Worm (Caenorhabditis elegans): Measurements from ENCODE around the gene Y57G11C.30.

The Y57G11C.30 gene

ce11 chrIV:14959375-14959774, 20.7 kb downstream of the Y57G11C.30 start (continued):
- peak; percentile 68 for TF ChIP-seq F33H1.4 (GFP tag; IDR thresholded peaks at IDR 0.05)
- TF ChIP-seq lsl-1 (GFP tag; optimal IDR thresholded peaks at IDR 0.05), result peak; percentile 43
- TF ChIP-seq ztf-28 (GFP tag; IDR thresholded peaks at IDR 0.05), result no peak
- no peak for TF ChIP-seq nhr-90 (tag; optimal IDR thresholded peaks at IDR 0.05)
- no peak for TF ChIP-seq ZK185.1 (tag; optimal IDR thresholded peaks at IDR 0.05; ENCODE audit: poor library complexity, severe bottlenecking)
- no peak for TF ChIP-seq pha-4 (tag; optimal IDR thresholded peaks at IDR 0.05)
- peak; percentile 88 for TF ChIP-seq dpl-1 (GFP tag; optimal IDR thresholded peaks at IDR 0.05)
- no peak for TF ChIP-seq attf-5 (GFP tag; optimal IDR thresholded peaks at IDR 0.05)
- no peak for TF ChIP-seq Y95B8A.8 (GFP tag; IDR thresholded peaks at IDR 0.05)
- peak; percentile 11 for TF ChIP-seq unc-130 (GFP tag; optimal IDR thresholded peaks at IDR 0.05)
- no peak; the same call in 1 of the 2 replicates for TF ChIP-seq pbrm-1 (GFP tag; IDR thresholded peaks at IDR 0.05)
- no peak for TF ChIP-seq nfya-1 (tag; optimal IDR thresholded peaks at IDR 0.05; ENCODE audit: borderline replicate concordance, insufficient read depth)
- TF ChIP-seq akir-1 (GFP tag; optimal IDR thresholded peaks at IDR 0.05), result no peak
- TF ChIP-seq hsf-1 (GFP tag; IDR thresholded peaks at IDR 0.05), result 0 out of 2 replicates have a peak, but pooled peaks have one; percentile 6
- TF ChIP-seq attf-6 (GFP tag; IDR thresholded peaks at IDR 0.05), result peak; percentile 98
- peak; percentile 74 for TF ChIP-seq tbp1 (GFP tag; optimal IDR thresholded peaks at IDR 0.05)
- TF ChIP-seq aptf-2 (GFP tag; conservative IDR thresholded peaks at IDR 0.05), result no peak
- no peak for TF ChIP-seq lir-1 (GFP tag; conservative IDR thresholded peaks at IDR 0.05)
- TF ChIP-seq ceh-79 (tag; optimal IDR thresholded peaks at IDR 0.05), result no peak
- TF ChIP-seq ztf-26 (tag; optimal IDR thresholded peaks at IDR 0.05), result no peak
- TF ChIP-seq tlf-1 (GFP tag; optimal IDR thresholded peaks at IDR 0.05), result peak; percentile 11

ce11 chrIV:14960061-14960460, 21.4 kb downstream of the Y57G11C.30 start:
- TF ChIP-seq T26A5.8 (tag; optimal IDR thresholded peaks at IDR 0.05) (no peak), cebp-2 (GFP tag; IDR thresholded peaks at IDR 0.05) (no peak), madf-10 (tag; optimal IDR thresholded peaks at IDR 0.05) (no peak), athp-1 (tag; optimal IDR thresholded peaks at IDR 0.05) (no peak), xnd-1 (tag; optimal IDR thresholded peaks at IDR 0.05) (no peak), akir-1 (GFP tag; optimal IDR thresholded peaks at IDR 0.05) (no peak), ztf-18 (tag; optimal IDR thresholded peaks at IDR 0.05) (no peak), nhr-179 (tag; optimal IDR thresholded peaks at IDR 0.05) (no peak), B0336.3 (GFP tag; IDR thresholded peaks at IDR 0.05) (no peak), ceh-91 (GFP tag; IDR thresholded peaks at IDR 0.05) (no peak), Y53G8AR.9 (GFP tag; conservative IDR thresholded peaks at IDR 0.05) (no peak), C06A6.2 (GFP tag; conservative IDR thresholded peaks at IDR 0.05) (no peak), hrde-1 (tag; optimal IDR thresholded peaks at IDR 0.05; ENCODE audit: borderline replicate concordance) (no peak), nfya-2 (GFP tag; IDR thresholded peaks at IDR 0.05) (no peak), attf-3 (GFP tag; conservative IDR thresholded peaks at IDR 0.05) (no peak), ets-4 (GFP tag; optimal IDR thresholded peaks at IDR 0.05) (no peak), B0261.1 (tag; optimal IDR thresholded peaks at IDR 0.05) (no peak)

ce11 chrIV:14978204-14978603, 39.5 kb downstream of the Y57G11C.30 start:
- no peak for TF ChIP-seq F52B5.7 (tag; optimal IDR thresholded peaks at IDR 0.05)
- TF ChIP-seq Y53G8AR.9 (GFP tag; conservative IDR thresholded peaks at IDR 0.05), result no peak
- no peak for TF ChIP-seq lag-1 (GFP tag; IDR thresholded peaks at IDR 0.05)
- no peak for TF ChIP-seq sea-2 (GFP tag; IDR thresholded peaks at IDR 0.05)
- TF ChIP-seq ceh-100 (GFP tag; IDR thresholded peaks at IDR 0.05), result no peak
- TF ChIP-seq madf-3 (GFP tag; IDR thresholded peaks at IDR 0.05), result no peak
- TF ChIP-seq dpl-1 (GFP tag; optimal IDR thresholded peaks at IDR 0.05), result no peak
- no peak for TF ChIP-seq athp-1 (tag; optimal IDR thresholded peaks at IDR 0.05)
- TF ChIP-seq die-1 (tag; optimal IDR thresholded peaks at IDR 0.05), result no peak
- no peak for TF ChIP-seq madf-10 (tag; optimal IDR thresholded peaks at IDR 0.05)
- no peak for TF ChIP-seq mes-4 (tag; optimal IDR thresholded peaks at IDR 0.05)
- no peak for TF ChIP-seq hsf-1 (GFP tag; IDR thresholded peaks at IDR 0.05)
- no peak for TF ChIP-seq ets-4 (GFP tag; optimal IDR thresholded peaks at IDR 0.05)
- no peak for TF ChIP-seq F10E7.11 (tag; optimal IDR thresholded peaks at IDR 0.05)
- no peak for TF ChIP-seq snpc-1.3 (tag; optimal IDR thresholded peaks at IDR 0.05; ENCODE audit: insufficient read depth)
- TF ChIP-seq ztf-6 (GFP tag; IDR thresholded peaks at IDR 0.05), result no peak
- no peak for TF ChIP-seq ceh-91 (GFP tag; IDR thresholded peaks at IDR 0.05)
- TF ChIP-seq hmg-20 (GFP tag; IDR thresholded peaks at IDR 0.05), result no peak

Data from whole organism, young adult.